Fruit fly (Drosophila melanogaster) whole organism, embryonic: Measurements from ENCODE around the gene Abl.
A peak's percentile ranks its signal among the peaks of the same experiment; 100 is the strongest.

Experiments used
- CG6654 ChIP-seq: fragments of 200-800 bp; sonication (Bioruptor generic); optimal IDR thresholded peaks from 2 replicates; lab custom pipeline; 2017; ENCODE audit warnings: missing biosample characterization, mild to moderate bottlenecking, missing genetic modification characterization
- GATAe ChIP-seq: fragments of 200-800 bp; sonication (Bioruptor generic); conservative IDR thresholded peaks from 2 replicates; pipeline ENCODE4 v1.3.6; 2022; ENCODE audit warnings: missing biosample characterization, missing genetic modification characterization
- Lpt ChIP-seq: fragments of >200 bp; optimal IDR thresholded peaks from 2 replicates; lab custom pipeline; 2018; ENCODE audit warnings: missing biosample characterization, missing genetic modification characterization
- jumu ChIP-seq: fragments of 200-800 bp; sonication (Bioruptor generic); optimal IDR thresholded peaks from 3 replicates; lab custom pipeline; 2016; ENCODE audit warnings: missing biosample characterization, missing genetic modification characterization

dm6 chr3L:16609120-16609519, 38.6 kb downstream of the Abl start, which contains the start of gene CG4098:
- TF ChIP-seq jumu (GFP tag; lab: Kevin White, UChicago) (peak; percentile 68), GATAe (no peak), CG6654 (no peak), Lpt (GFP tag; lab: Kevin White, UChicago) (no peak)
